Worm (Caenorhabditis elegans): Measurements from ENCODE around the gene C39H7.4.

The C39H7.4 gene

ce11 chrIV:5602415-5602814, 12.0 kb downstream of the C39H7.4 start:
- TF ChIP-seq mep-1 (tag; optimal IDR thresholded peaks at IDR 0.05) (no peak), snpc-4 (tag; optimal IDR thresholded peaks at IDR 0.05) (peak; percentile 72)

- TF ChIP-seq egl-27 (tag; optimal IDR thresholded peaks at IDR 0.05) (no peak), alr-1 (tag; optimal IDR thresholded peaks at IDR 0.05; ENCODE audit: borderline replicate concordance) (no peak), lin-14 (GFP tag; optimal IDR thresholded peaks at IDR 0.05) (peak; percentile 87), lin-15B (tag; optimal IDR thresholded peaks at IDR 0.05) (no peak), unc-30 (tag; optimal IDR thresholded peaks at IDR 0.05) (no peak), snpc-4 (tag; optimal IDR thresholded peaks at IDR 0.05) (no peak), pax-3 (tag; optimal IDR thresholded peaks at IDR 0.05) (no peak), hpl-2 (GFP tag; optimal IDR thresholded peaks at IDR 0.05) (no peak), rnt-1 (tag; optimal IDR thresholded peaks at IDR 0.05) (peak; percentile 42), lir-3 (tag; optimal IDR thresholded peaks at IDR 0.05; ENCODE audit: poor library complexity) (no peak), F16B12.6 (tag; optimal IDR thresholded peaks at IDR 0.05) (no peak), ceh-82 (tag; optimal IDR thresholded peaks at IDR 0.05) (peak; percentile 20 to 29 (median 21)), unc-130 (tag; optimal IDR thresholded peaks at IDR 0.05) (no peak), ama-1 (optimal IDR thresholded peaks at IDR 0.05) (no peak), swsn-7 (tag; optimal IDR thresholded peaks at IDR 0.05) (peak; percentile 53), ceh-63 (GFP tag; optimal IDR thresholded peaks at IDR 0.05) (no peak), nhr-28 (tag; optimal IDR thresholded peaks at IDR 0.05) (no peak), elt-2 (tag; optimal IDR thresholded peaks at IDR 0.05) (no peak), aly-2 (tag; optimal IDR thresholded peaks at IDR 0.05) (no peak), mdl-1 (tag; optimal IDR thresholded peaks at IDR 0.05) (no peak), nhr-237 (tag; optimal IDR thresholded peaks at IDR 0.05) (no peak), nhr-71 (tag; optimal IDR thresholded peaks at IDR 0.05) (peak; percentile 52), hlh-4 (tag; optimal IDR thresholded peaks at IDR 0.05) (no peak), unc-86 (tag; optimal IDR thresholded peaks at IDR 0.05) (no peak), C34B4.2 (tag; optimal IDR thresholded peaks at IDR 0.05) (no peak), ztf-11 (tag; optimal IDR thresholded peaks at IDR 0.05) (no peak), ceh-8 (GFP tag; optimal IDR thresholded peaks at IDR 0.05) (no peak), nhr-20 (tag; optimal IDR thresholded peaks at IDR 0.05) (peak; percentile 11), nhr-47 (tag; optimal IDR thresholded peaks at IDR 0.05) (peak; percentile 52), hlh-17 (GFP tag; optimal IDR thresholded peaks at IDR 0.05; ENCODE audit: borderline replicate concordance) (no peak), tbx-2 (tag; optimal IDR thresholded peaks at IDR 0.05) (peak; percentile 66), sup-37 (GFP tag; optimal IDR thresholded peaks at IDR 0.05) (peak; percentile 48), ztf-4 (tag; optimal IDR thresholded peaks at IDR 0.05) (peak; percentile 68), C16A3.4 (tag; optimal IDR thresholded peaks at IDR 0.05) (no peak), fkh-8 (tag; optimal IDR thresholded peaks at IDR 0.05) (no peak), grh-1 (GFP tag; IDR thresholded peaks at IDR 0.05) (no peak), lin-39 (tag; optimal IDR thresholded peaks at IDR 0.05) (no peak), vab-15 (tag; optimal IDR thresholded peaks at IDR 0.05) (no peak), efl-3 (GFP tag; optimal IDR thresholded peaks at IDR 0.05) (no peak), irx-1 (tag; optimal IDR thresholded peaks at IDR 0.05) (peak; percentile 21), ets-5 (GFP tag; IDR thresholded peaks at IDR 0.05) (no peak), zag-1 (tag; optimal IDR thresholded peaks at IDR 0.05) (no peak), lin-35 (GFP tag; optimal IDR thresholded peaks at IDR 0.05) (peak in 1 of 2 experiments; percentile 22), efl-1 (optimal IDR thresholded peaks at IDR 0.05) (peak; percentile 29 to 31), efl-1 (GFP tag; optimal IDR thresholded peaks at IDR 0.05 in 1 of 2) (peak in 1 of 2 experiments; percentile 87), ceh-90 (tag; optimal IDR thresholded peaks at IDR 0.05) (no peak), C04F5.9 (tag; optimal IDR thresholded peaks at IDR 0.05) (no peak), xbp-1 (tag; optimal IDR thresholded peaks at IDR 0.05) (peak; percentile 19), nhr-77 (tag; optimal IDR thresholded peaks at IDR 0.05) (peak; percentile 54), nhr-19 (GFP tag; conservative IDR thresholded peaks at IDR 0.05) (no peak), snu-23 (GFP tag; optimal IDR thresholded peaks at IDR 0.05) (peak; percentile 45)
Observed at ce11 chrIV:5600316-5600715, 14.1 kb downstream of the C39H7.4 start.
